Worm (Caenorhabditis elegans) whole organism, early embryonic: ENCODE measurements around the gene C14C10.1.

Source experiments
- ama-1 ChIP-seq: fragments of 150-350 bp; optimal IDR thresholded peaks from 2 replicates; lab custom pipeline; 2014
- flt-1 ChIP-seq: fragments of 200-800 bp; sonication (Bioruptor generic); IDR thresholded peaks from 2 replicates; pipeline ENCODE4 v1.3.6; 2022; ENCODE audit warnings: missing genetic modification characterization, missing compliant biosample characterization
- sea-1 ChIP-seq: fragments of 200-800 bp; sonication (Bioruptor generic); conservative IDR thresholded peaks from 2 replicates; pipeline ENCODE4 v1.3.6; 2022; ENCODE audit warnings: missing genetic modification characterization, missing compliant biosample characterization
- tbx-11 ChIP-seq: fragments of 200-800 bp; sonication (Bioruptor generic); IDR thresholded peaks from 2 replicates; pipeline ENCODE4 v1.3.6; 2022; ENCODE audit warnings: missing genetic modification characterization, missing compliant biosample characterization

ce11 chrV:12538984-12539852 is 48.9 kb upstream of the C14C10.1 start:
- TF ChIP-seq sea-1 (GFP tag; lab: Robert Waterston, UW) (no peak), flt-1 (no peak), tbx-11 (GFP tag; lab: Robert Waterston, UW) (no peak), ama-1 (lab: Kevin White, UChicago) (no peak)
